Fruit fly (Drosophila melanogaster) whole organism: Measurements from ENCODE around the gene tinc.

ENCODE experiments used
- EcR ChIP-seq, 2 experiments: fragments of >200 bp; optimal IDR thresholded peaks; 2 replicates each; lab custom pipeline; 2017; ENCODE audit warnings: missing biosample characterization in 2 of 2, missing genetic modification characterization in 2 of 2, missing genetic modification reagents in 2 of 2
- psq ChIP-seq: fragments of >200 bp; optimal IDR thresholded peaks from 2 replicates; lab custom pipeline; 2017
- usp ChIP-seq: fragments of >200 bp; optimal IDR thresholded peaks from 2 replicates; lab custom pipeline; 2017; ENCODE audit warnings: missing biosample characterization, missing genetic modification characterization, mixed read lengths

- TF ChIP-seq EcR (GFP tag; optimal IDR thresholded peaks at IDR 0.05; lab: Kevin White, UChicago) (no peak), usp (GFP tag; lab: Kevin White, UChicago) (no peak), psq (lab: Kevin White, UChicago) (no peak)
Measured at dm6 chr3R:17794335-17795074, 16.8 kb upstream of the tinc start, which contains the start of gene CG43102.
